Fruit fly (Drosophila melanogaster): ENCODE results near the gene mew.

mew gene

dm6 chrX:13211357-13212137, 46.7 kb downstream of the mew start, which contains the start of gene sno (continued):
- no peak for TF ChIP-seq CG14014 (GFP tag; IDR thresholded peaks at IDR 0.05)
- TF ChIP-seq Atf6 (GFP tag; IDR thresholded peaks at IDR 0.05): no peak
- no peak for TF ChIP-seq CG6854 (GFP tag; optimal IDR thresholded peaks at IDR 0.05)
- TF ChIP-seq nom (GFP tag; optimal IDR thresholded peaks at IDR 0.05): no peak
- TF ChIP-seq Rfx (GFP tag; IDR thresholded peaks at IDR 0.05): 0 out of 2 replicates have a peak, but pooled peaks have one; percentile 5
- no peak for TF ChIP-seq CG15269 (tag; optimal IDR thresholded peaks at IDR 0.05)
- TF ChIP-seq CG7372 (GFP tag; IDR thresholded peaks at IDR 0.05): no peak
- peak; percentile 87 for TF ChIP-seq inv (GFP tag; IDR thresholded peaks at IDR 0.05; ENCODE audit: partially characterized antibody)
- peak; percentile 28; the same call in 1 of the 2 replicates for TF ChIP-seq E2f2 (GFP tag; IDR thresholded peaks at IDR 0.05)
- TF ChIP-seq Hr3 (GFP tag; optimal IDR thresholded peaks at IDR 0.05): no peak
- TF ChIP-seq CG4707 (GFP tag; optimal IDR thresholded peaks at IDR 0.05): no peak
- no peak for TF ChIP-seq CG3726 (GFP tag; IDR thresholded peaks at IDR 0.05)
- no peak for TF ChIP-seq cwo (GFP tag; optimal IDR thresholded peaks at IDR 0.05)
- peak; percentile 37 for TF ChIP-seq stwl (tag; optimal IDR thresholded peaks at IDR 0.05)
- TF ChIP-seq chm (GFP tag; IDR thresholded peaks at IDR 0.05): 0 out of 2 replicates have a peak, but pooled peaks have one; percentile 14
- TF ChIP-seq amos (GFP tag; IDR thresholded peaks at IDR 0.05; ENCODE audit: partially characterized antibody): peak; percentile 89
- no peak for TF ChIP-seq CG13775 (GFP tag; optimal IDR thresholded peaks at IDR 0.05)
- no peak for TF ChIP-seq Blimp-1 (GFP tag; optimal IDR thresholded peaks at IDR 0.05)
- no peak for TF ChIP-seq CG16779 (GFP tag; IDR thresholded peaks at IDR 0.05)
- peak; percentile 22 for TF ChIP-seq CG17829 (tag; optimal IDR thresholded peaks at IDR 0.05)
- TF ChIP-seq ap (GFP tag; IDR thresholded peaks at IDR 0.05): no peak
- TF ChIP-seq E2f1 (GFP tag; IDR thresholded peaks at IDR 0.05): no peak
- TF ChIP-seq CG14441 (GFP tag; IDR thresholded peaks at IDR 0.05): no peak
- peak; percentile 81 for TF ChIP-seq Sry-δ (GFP tag; optimal IDR thresholded peaks at IDR 0.05)
- TF ChIP-seq Atf-2 (GFP tag; optimal IDR thresholded peaks at IDR 0.05): no peak
- no peak for TF ChIP-seq Elba2 (GFP tag; optimal IDR thresholded peaks at IDR 0.05)
- no peak for TF ChIP-seq Doc2 (GFP tag; IDR thresholded peaks at IDR 0.05)
- TF ChIP-seq dan (GFP tag; IDR thresholded peaks at IDR 0.05): no peak
- TF ChIP-seq CG7987 (GFP tag; optimal IDR thresholded peaks at IDR 0.05): no peak
- TF ChIP-seq HLH54F (GFP tag; optimal IDR thresholded peaks at IDR 0.05): no peak
- TF ChIP-seq CG6765 (GFP tag; optimal IDR thresholded peaks at IDR 0.05): no peak
- no peak for TF ChIP-seq fd96Cb (tag; optimal IDR thresholded peaks at IDR 0.05)
- no peak for TF ChIP-seq CG13624 (GFP tag; optimal IDR thresholded peaks at IDR 0.05)
- no peak for TF ChIP-seq CG10979 (tag; optimal IDR thresholded peaks at IDR 0.05)
- TF ChIP-seq crol (GFP tag; IDR thresholded peaks at IDR 0.05): no peak
- no peak for TF ChIP-seq CG12071 (GFP tag; optimal IDR thresholded peaks at IDR 0.05)
- TF ChIP-seq mirr (GFP tag; optimal IDR thresholded peaks at IDR 0.05): no peak
- TF ChIP-seq chn (GFP tag; optimal IDR thresholded peaks at IDR 0.05): no peak
- TF ChIP-seq Fer2 (tag; optimal IDR thresholded peaks at IDR 0.05): no peak
- no peak for TF ChIP-seq CG1792 (GFP tag; optimal IDR thresholded peaks at IDR 0.05)
- no peak for TF ChIP-seq CG2202 (tag; optimal IDR thresholded peaks at IDR 0.05)
- no peak for TF ChIP-seq Adf1 (GFP tag; IDR thresholded peaks at IDR 0.05)
- TF ChIP-seq H2.0 (GFP tag; IDR thresholded peaks at IDR 0.05): no peak
- peak; percentile 90 for TF ChIP-seq knrl (GFP tag; IDR thresholded peaks at IDR 0.05; ENCODE audit: partially characterized antibody)
- no peak for TF ChIP-seq Ets65A (GFP tag)
- no peak for TF ChIP-seq CG11560 (tag; IDR thresholded peaks at IDR 0.05)
- no peak for TF ChIP-seq trh (GFP tag; optimal IDR thresholded peaks at IDR 0.05)
- TF ChIP-seq CG9215 (GFP tag; IDR thresholded peaks at IDR 0.05): no peak
- TF ChIP-seq Stat92E (GFP tag; optimal IDR thresholded peaks at IDR 0.05): no peak
- no peak for TF ChIP-seq CG10147 (GFP tag; optimal IDR thresholded peaks at IDR 0.05)
